Worm (Caenorhabditis elegans) whole organism, young adult: ENCODE measurements around the gene glct-6.
"Not testable (repeated sequence)": the region's sequence is repeated elsewhere in the genome, so short reads cannot be mapped to it uniquely, and the experiment has no call there.

ENCODE experiments used
- F22D6.2 ChIP-seq: sonication (generic microtip); optimal IDR thresholded peaks from 2 replicates; lab custom pipeline; 2016; ENCODE audit warnings: mild to moderate bottlenecking, missing genetic modification characterization, missing compliant biosample characterization
- F55B11.4 ChIP-seq: sonication (generic microtip); optimal IDR thresholded peaks from 2 replicates; lab custom pipeline; 2016; ENCODE audit warnings: missing compliant biosample characterization, missing genetic modification characterization, borderline replicate concordance; ENCODE audit not compliant: insufficient read depth
- F57C9.4 ChIP-seq: sonication (generic microtip); optimal IDR thresholded peaks from 2 replicates; lab custom pipeline; 2017; ENCODE audit warnings: mild to moderate bottlenecking, missing genetic modification characterization, missing compliant biosample characterization
- Y53G8AR.9 ChIP-seq: fragments of 200-800 bp; sonication (Bioruptor generic); conservative IDR thresholded peaks from 2 replicates; pipeline ENCODE4 v1.3.6; 2022; ENCODE audit warnings: missing genetic modification reagents, missing genetic modification characterization, missing compliant biosample characterization
- Y56A3A.18 ChIP-seq: fragments of 200-800 bp; sonication (Bioruptor generic); IDR thresholded peaks from 2 replicates; pipeline ENCODE4 v1.3.6; 2022; ENCODE audit warnings: missing genetic modification reagents, missing genetic modification characterization, missing compliant biosample characterization
- Y95B8A.8 ChIP-seq: fragments of 200-800 bp; sonication (Bioruptor generic); IDR thresholded peaks from 2 replicates; pipeline ENCODE4 v1.3.6; 2022; ENCODE audit warnings: missing genetic modification reagents, missing genetic modification characterization, missing compliant biosample characterization
- akir-1 ChIP-seq: fragments of 200-800 bp; sonication (Bioruptor generic); optimal IDR thresholded peaks from 2 replicates; lab custom pipeline; 2018; ENCODE audit warnings: mild to moderate bottlenecking, missing genetic modification characterization, moderate library complexity, missing compliant biosample characterization
- aptf-2 ChIP-seq: fragments of 200-800 bp; sonication (Bioruptor generic); conservative IDR thresholded peaks from 2 replicates; pipeline ENCODE4 v1.3.6; 2022; ENCODE audit warnings: missing genetic modification reagents, missing genetic modification characterization, missing compliant biosample characterization
- attf-3 ChIP-seq: fragments of 200-800 bp; sonication (Bioruptor generic); conservative IDR thresholded peaks from 2 replicates; pipeline ENCODE4 v1.3.6; 2022; ENCODE audit warnings: missing genetic modification reagents, missing genetic modification characterization, missing compliant biosample characterization
- bed-1 ChIP-seq: fragments of 200-800 bp; sonication (Bioruptor generic); IDR thresholded peaks from 2 replicates; pipeline ENCODE4 v1.3.6; 2022; ENCODE audit warnings: missing genetic modification reagents, missing genetic modification characterization, missing compliant biosample characterization
- ekl-4 ChIP-seq: fragments of 200-800 bp; sonication (Bioruptor generic); IDR thresholded peaks from 2 replicates; pipeline ENCODE4 v1.3.6; 2022; ENCODE audit warnings: missing genetic modification reagents, missing genetic modification characterization, missing compliant biosample characterization
- hlh-12 ChIP-seq: sonication (generic microtip); optimal IDR thresholded peaks from 2 replicates; lab custom pipeline; 2016; ENCODE audit warnings: missing genetic modification characterization, missing compliant biosample characterization
- hmg-1.2 ChIP-seq: fragments of 200-800 bp; sonication (Bioruptor generic); IDR thresholded peaks from 2 replicates; pipeline ENCODE4 v1.3.6; 2022; ENCODE audit warnings: missing genetic modification reagents, missing genetic modification characterization, missing compliant biosample characterization
- hmg-20 ChIP-seq: fragments of 200-800 bp; sonication (Bioruptor generic); IDR thresholded peaks from 2 replicates; pipeline ENCODE4 v1.3.6; 2022; ENCODE audit warnings: missing genetic modification reagents, missing genetic modification characterization, missing compliant biosample characterization
- lag-1 ChIP-seq: fragments of 200-800 bp; sonication (Bioruptor generic); IDR thresholded peaks from 2 replicates; pipeline ENCODE4 v1.3.6; 2022; ENCODE audit warnings: missing genetic modification reagents, missing genetic modification characterization, missing compliant biosample characterization
- let-526 ChIP-seq: fragments of 200-800 bp; sonication (Bioruptor generic); IDR thresholded peaks from 2 replicates; pipeline ENCODE4 v1.3.6; 2022; ENCODE audit warnings: missing genetic modification reagents, missing genetic modification characterization, missing compliant biosample characterization
- lin-26 ChIP-seq: fragments of 200-800 bp; sonication (Bioruptor generic); IDR thresholded peaks from 2 replicates; pipeline ENCODE4 v1.3.6; 2022; ENCODE audit warnings: missing genetic modification reagents, missing genetic modification characterization, missing compliant biosample characterization
- lin-54 ChIP-seq: fragments of 200-800 bp; sonication (Bioruptor generic); optimal IDR thresholded peaks from 2 replicates; lab custom pipeline; 2018; ENCODE audit warnings: mild to moderate bottlenecking, missing genetic modification characterization, missing compliant biosample characterization
- lsy-27 ChIP-seq: sonication (generic microtip); optimal IDR thresholded peaks from 2 replicates; lab custom pipeline; 2017; ENCODE audit warnings: missing genetic modification characterization, mild to moderate bottlenecking, missing compliant biosample characterization, antibody characterized with exemption, missing genotype, borderline replicate concordance; ENCODE audit not compliant: insufficient read depth
- madf-3 ChIP-seq: fragments of 200-800 bp; sonication (Bioruptor generic); IDR thresholded peaks from 2 replicates; pipeline ENCODE4 v1.3.6; 2022; ENCODE audit warnings: missing genetic modification reagents, missing genetic modification characterization, missing compliant biosample characterization
- madf-8 ChIP-seq: fragments of 200-800 bp; sonication (Bioruptor generic); conservative IDR thresholded peaks from 2 replicates; pipeline ENCODE4 v1.3.6; 2022; ENCODE audit warnings: missing genetic modification reagents, missing genetic modification characterization, missing compliant biosample characterization
- mxl-1 ChIP-seq: sonication (generic microtip); optimal IDR thresholded peaks from 2 replicates; lab custom pipeline; 2016; ENCODE audit warnings: missing genetic modification characterization, missing compliant biosample characterization
- nfya-1 ChIP-seq: sonication (generic microtip); optimal IDR thresholded peaks from 2 replicates; lab custom pipeline; 2017; ENCODE audit warnings: antibody characterized with exemption, missing compliant biosample characterization, missing genetic modification characterization, borderline replicate concordance; ENCODE audit not compliant: insufficient read depth
- nhr-90 ChIP-seq: sonication (generic microtip); optimal IDR thresholded peaks from 2 replicates; lab custom pipeline; 2016; ENCODE audit warnings: missing genotype, mild to moderate bottlenecking, missing genetic modification characterization, missing compliant biosample characterization
- pbrm-1 ChIP-seq: fragments of 200-800 bp; sonication (Bioruptor generic); IDR thresholded peaks from 2 replicates; pipeline ENCODE4 v1.3.6; 2022; ENCODE audit warnings: missing genetic modification reagents, missing genetic modification characterization, missing compliant biosample characterization
- sdz-38 ChIP-seq: sonication (generic microtip); optimal IDR thresholded peaks from 2 replicates; lab custom pipeline; 2016; ENCODE audit warnings: missing genotype, missing genetic modification characterization, missing compliant biosample characterization
- snpc-4 ChIP-seq, 5 experiments: fragments of 150-350 bp in 1 of 5; sonication (generic microtip) in 4 of 5; optimal IDR thresholded peaks; 2 replicates each; lab custom pipeline; 2014 to 2018; ENCODE audit warnings: missing genetic modification characterization in 5 of 5, missing biosample characterization in 3 of 5, antibody characterized with exemption in 2 of 5, mild to moderate bottlenecking in 2 of 5, missing compliant biosample characterization in 2 of 5, missing genotype in 2 of 5, moderate library complexity in 2 of 5, missing genetic modification reagents in 1 of 5
- tbp1 ChIP-seq: fragments of 200-800 bp; sonication (Bioruptor generic); optimal IDR thresholded peaks from 2 replicates; lab custom pipeline; 2018; ENCODE audit warnings: mild to moderate bottlenecking, missing genetic modification characterization, missing compliant biosample characterization
- unc-130 ChIP-seq: sonication (generic microtip); optimal IDR thresholded peaks from 2 replicates; lab custom pipeline; 2016; ENCODE audit warnings: missing genetic modification reagents, missing genetic modification characterization, missing compliant biosample characterization
- ztf-18 ChIP-seq: sonication (generic microtip); optimal IDR thresholded peaks from 2 replicates; lab custom pipeline; 2016; ENCODE audit warnings: missing genotype, mild to moderate bottlenecking, missing genetic modification characterization, missing compliant biosample characterization
- ztf-25 ChIP-seq: fragments of 200-800 bp; sonication (Bioruptor generic); IDR thresholded peaks from 2 replicates; pipeline ENCODE4 v1.3.6; 2022; ENCODE audit warnings: missing genetic modification reagents, missing genetic modification characterization, missing compliant biosample characterization
- ztf-28 ChIP-seq: fragments of 200-800 bp; sonication (Bioruptor generic); IDR thresholded peaks from 2 replicates; pipeline ENCODE4 v1.3.6; 2022; ENCODE audit warnings: missing genetic modification reagents, missing genetic modification characterization, missing compliant biosample characterization
- ztf-3 ChIP-seq: fragments of 200-800 bp; sonication (Bioruptor generic); optimal IDR thresholded peaks from 2 replicates; lab custom pipeline; 2018; ENCODE audit warnings: mild to moderate bottlenecking, missing genetic modification characterization, missing compliant biosample characterization

The glct-6 gene

ce11 chrIV:3771182-3771581 lies 12.8 kb upstream of the glct-6 start:
- not testable (repeated sequence) for TF ChIP-seq snpc-4 (GFP tag; optimal IDR thresholded peaks at IDR 0.05; lab: Kevin White, UChicago)
- TF ChIP-seq snpc-4 (tag; optimal IDR thresholded peaks at IDR 0.05; lab: Kevin White, UChicago) (peak in 2 of 4 experiments; percentile 71 to 86), hmg-1.2 (GFP tag; lab: Robert Waterston, UW) (0 out of 2 replicates have a peak, but pooled peaks have one; percentile 12), madf-3 (GFP tag; lab: Robert Waterston, UW) (0 out of 2 replicates have a peak, but pooled peaks have one; percentile 16)

DNA sequence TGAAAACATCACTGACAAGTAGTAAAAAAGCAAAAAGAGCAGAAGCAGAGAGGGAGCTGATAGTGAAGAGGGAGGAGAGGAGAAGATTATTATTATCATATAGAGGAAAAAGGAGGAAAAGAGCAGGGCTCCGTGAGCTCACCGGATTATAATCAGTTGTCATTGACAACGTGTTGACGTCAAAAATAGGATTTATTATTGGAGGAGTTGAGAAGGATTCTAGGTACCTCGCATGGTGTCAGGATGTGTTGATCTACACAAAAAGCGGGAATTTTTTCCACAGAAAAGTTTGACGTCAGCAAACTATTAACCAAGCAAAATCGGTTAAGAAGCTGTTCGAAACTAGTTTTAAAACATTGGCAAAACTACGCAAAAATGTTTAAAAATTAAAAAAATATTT lies 9.8 kb upstream of the glct-6 start:
- TF ChIP-seq ekl-4 (no peak), F22D6.2 (tag; lab: Kevin White, UChicago) (no peak), madf-8 (no peak), tbp1 (GFP tag; lab: Kevin White, UChicago) (no peak), let-526 (GFP tag; lab: Robert Waterston, UW) (no peak), attf-3 (GFP tag; lab: Robert Waterston, UW) (no peak), lsy-27 (tag; lab: Kevin White, UChicago) (no peak), sdz-38 (tag; lab: Kevin White, UChicago) (no peak), F55B11.4 (tag; lab: Kevin White, UChicago) (no peak), hmg-20 (GFP tag; lab: Robert Waterston, UW) (no peak), nfya-1 (tag; lab: Kevin White, UChicago) (no peak), ztf-28 (GFP tag; lab: Robert Waterston, UW) (no peak), hlh-12 (tag; lab: Kevin White, UChicago) (no peak), unc-130 (GFP tag; lab: Kevin White, UChicago) (no peak), akir-1 (GFP tag; lab: Kevin White, UChicago) (no peak), nhr-90 (tag; lab: Kevin White, UChicago) (no peak), pbrm-1 (GFP tag; lab: Robert Waterston, UW) (no peak), ztf-18 (no peak), Y56A3A.18 (no peak), madf-3 (GFP tag; lab: Robert Waterston, UW) (no peak)

DNA sequence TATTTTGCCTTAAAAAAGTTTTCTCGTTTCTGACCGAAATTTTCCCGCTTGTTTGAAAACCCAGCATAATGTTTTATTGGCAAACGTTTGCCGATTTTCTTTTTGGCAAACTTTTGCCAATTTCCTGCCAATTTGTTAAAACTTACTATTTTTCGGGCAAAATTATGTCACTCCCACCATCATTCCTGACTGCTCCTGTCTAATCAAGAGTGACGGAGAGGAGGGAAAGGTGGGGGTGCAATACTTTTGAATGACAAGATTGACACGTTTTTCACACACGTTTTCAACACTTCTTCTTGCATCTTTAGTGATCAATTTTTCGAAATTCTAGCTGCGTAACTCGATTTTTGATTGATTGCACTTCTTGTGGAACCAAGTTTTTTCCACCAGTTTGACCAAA lies 2.5 kb upstream of the glct-6 start:
- TF ChIP-seq lag-1 (GFP tag; lab: Robert Waterston, UW) (no peak), lin-26 (GFP tag; lab: Robert Waterston, UW) (no peak), F57C9.4 (tag; lab: Kevin White, UChicago) (no peak), lin-54 (GFP tag; lab: Kevin White, UChicago) (no peak), ztf-28 (GFP tag; lab: Robert Waterston, UW) (no peak), akir-1 (GFP tag; lab: Kevin White, UChicago) (no peak), mxl-1 (tag; lab: Kevin White, UChicago) (no peak), aptf-2 (GFP tag; lab: Robert Waterston, UW) (no peak), F55B11.4 (tag; lab: Kevin White, UChicago) (no peak), bed-1 (GFP tag; lab: Robert Waterston, UW) (no peak), pbrm-1 (GFP tag; lab: Robert Waterston, UW) (no peak), Y95B8A.8 (GFP tag; lab: Robert Waterston, UW) (no peak)
- TF ChIP-seq, all 124 proteins: peak for 0

DNA sequence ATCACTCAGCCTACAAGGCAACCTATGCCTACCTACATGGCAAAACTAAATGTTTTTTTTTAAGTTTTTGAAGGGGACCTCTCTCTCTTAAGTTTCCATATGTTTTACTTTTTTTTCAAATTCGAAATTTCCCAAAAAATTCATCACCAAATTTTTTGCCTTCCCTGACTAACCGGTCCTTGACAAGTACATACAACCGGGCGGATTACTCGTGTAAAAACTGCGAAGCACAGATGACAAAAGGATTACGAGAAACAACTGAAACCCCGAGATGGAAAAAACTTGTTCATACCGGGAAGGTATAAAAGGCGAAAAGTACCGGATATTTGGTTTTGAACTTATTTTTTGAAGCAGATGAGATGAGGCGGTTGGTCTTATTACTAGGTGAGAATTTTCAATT lies 10.4 kb downstream of the glct-6 start, which contains the start of gene K09B3.1:
K09B3.1 (plus strand) TSS at position 301 of the 400 bp plus-strand sequence.
- TF ChIP-seq ztf-3 (GFP tag; lab: Kevin White, UChicago) = no peak
- no peak for TF ChIP-seq ztf-25 (GFP tag; lab: Robert Waterston, UW)
- no peak for TF ChIP-seq Y53G8AR.9 (GFP tag; lab: Robert Waterston, UW)
